In the genomic region with DNA sequence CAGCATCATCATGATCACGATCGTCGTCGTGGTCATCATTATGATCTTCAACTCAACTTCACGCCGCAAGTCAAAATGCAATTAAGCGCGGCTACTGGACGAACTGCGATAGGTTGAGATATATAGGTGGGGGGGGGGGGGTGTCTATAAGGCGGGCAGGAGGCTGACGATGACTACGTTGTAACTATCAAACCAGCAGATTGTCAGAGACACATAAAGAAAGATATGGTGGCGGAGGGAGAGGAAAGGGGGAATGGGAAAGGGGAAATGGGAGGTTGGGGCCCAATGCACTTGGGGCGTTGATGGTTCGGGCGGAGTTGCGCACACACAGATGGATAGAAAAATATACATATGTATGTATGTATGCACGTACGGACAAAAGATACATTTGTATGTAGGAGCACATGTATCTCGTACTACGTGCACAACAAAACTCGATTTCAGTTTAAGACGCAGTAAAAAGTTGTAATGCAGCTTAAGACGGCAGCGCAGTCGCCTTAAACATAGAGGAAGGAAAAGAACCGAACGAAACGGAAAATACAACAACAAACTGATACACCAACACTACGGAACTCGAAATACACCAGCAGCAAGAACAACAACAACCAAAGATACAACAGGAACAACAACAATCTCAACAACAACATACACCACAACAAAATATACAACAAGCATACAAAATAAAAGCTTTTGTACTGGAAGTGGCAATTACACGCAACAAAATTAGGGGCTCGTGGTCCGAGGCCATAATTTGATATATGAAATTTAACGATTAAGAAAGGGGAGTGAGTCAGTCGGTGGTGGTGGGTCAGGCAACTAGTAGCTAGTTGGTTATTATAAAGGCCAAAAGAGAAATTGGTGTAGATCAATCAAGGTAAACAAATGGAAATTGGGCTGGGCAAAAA, we compare ENCODE assay signal across 5 fruit fly cellular contexts.
TF ChIP-seq lines count a peak whose summit lies in the region.

No protein-coding gene starts in this region.

- no peak for TF ChIP-seq CTCF in whole organism, embryonic (GFP tag; optimal IDR thresholded peaks at IDR 0.05; lab: Kevin White, UChicago)

TF ChIP-seq in whole organism, 6 proteins besides CTCF, POLR2A, EP300 and RAD21:
- TF ChIP-seq usp (GFP tag; optimal IDR thresholded peaks at IDR 0.05; lab: Kevin White, UChicago): no peak
- TF ChIP-seq EcR (GFP tag; optimal IDR thresholded peaks at IDR 0.05; lab: Kevin White, UChicago): peak in 1 of 2 experiments; percentile 68
- TF ChIP-seq pan (optimal IDR thresholded peaks at IDR 0.05; lab: Kevin White, UChicago): no peak
- no peak for TF ChIP-seq CG8478 (optimal IDR thresholded peaks at IDR 0.05; lab: Kevin White, UChicago)
- TF ChIP-seq Dll (optimal IDR thresholded peaks at IDR 0.05; lab: Kevin White, UChicago): peak; percentile 16
- no peak for TF ChIP-seq psq (optimal IDR thresholded peaks at IDR 0.05; lab: Kevin White, UChicago)

TF ChIP-seq in whole organism, embryonic, 481 proteins besides CTCF, POLR2A, EP300 and RAD21 (continues in another document):
- no peak for TF ChIP-seq CG17328 (GFP tag; IDR thresholded peaks at IDR 0.05; lab: Robert Waterston, UW)
- no peak for TF ChIP-seq Atf-2 (GFP tag; optimal IDR thresholded peaks at IDR 0.05; lab: Kevin White, UChicago)
- no peak for TF ChIP-seq CG10431 (GFP tag; optimal IDR thresholded peaks at IDR 0.05; lab: Kevin White, UChicago)
- peak; percentile 78 for TF ChIP-seq kni (GFP tag; optimal IDR thresholded peaks at IDR 0.05; lab: Kevin White, UChicago)
- peak; percentile 69 for TF ChIP-seq cg (GFP tag; optimal IDR thresholded peaks at IDR 0.05; lab: Kevin White, UChicago)
- no peak for TF ChIP-seq wor (GFP tag; IDR thresholded peaks at IDR 0.05; lab: Robert Waterston, UW)
- no peak for TF ChIP-seq CG17568 (GFP tag; optimal IDR thresholded peaks at IDR 0.05; lab: Kevin White, UChicago)
- no peak for TF ChIP-seq Bdp1 (GFP tag; optimal IDR thresholded peaks at IDR 0.05; lab: Kevin White, UChicago)
- no peak for TF ChIP-seq Asciz (GFP tag; optimal IDR thresholded peaks at IDR 0.05; lab: Kevin White, UChicago)
- TF ChIP-seq nerfin-2 (GFP tag; IDR thresholded peaks at IDR 0.05; lab: Robert Waterston, UW; ENCODE audit: partially characterized antibody): no peak
- no peak for TF ChIP-seq CG6272 (GFP tag; IDR thresholded peaks at IDR 0.05; lab: Robert Waterston, UW)
- peak; percentile 44 for TF ChIP-seq corto (GFP tag; optimal IDR thresholded peaks at IDR 0.05; lab: Kevin White, UChicago)
- no peak for TF ChIP-seq Six4 (GFP tag; optimal IDR thresholded peaks at IDR 0.05; lab: Kevin White, UChicago)
- TF ChIP-seq sens (GFP tag; lab: Kevin White, UChicago): peak; percentile 51
- TF ChIP-seq otp (GFP tag; IDR thresholded peaks at IDR 0.05; lab: Robert Waterston, UW): 0 out of 3 replicates have a peak, but pooled peaks have one; percentile 36
- TF ChIP-seq CG7271 (tag; optimal IDR thresholded peaks at IDR 0.05; lab: Kevin White, UChicago): no peak
- TF ChIP-seq CG2875 (GFP tag; optimal IDR thresholded peaks at IDR 0.05; lab: Kevin White, UChicago): no peak
- TF ChIP-seq dimm (GFP tag; IDR thresholded peaks at IDR 0.05; lab: Robert Waterston, UW): 0 out of 2 replicates have a peak, but pooled peaks have one; percentile 29
- no peak for TF ChIP-seq cwo (GFP tag; optimal IDR thresholded peaks at IDR 0.05; lab: Kevin White, UChicago)

TF ChIP-seq in whole organism, prepupa, 60 proteins besides CTCF, POLR2A, EP300 and RAD21 (continues in another document):
- TF ChIP-seq Ets96B (tag; optimal IDR thresholded peaks at IDR 0.05; lab: Kevin White, UChicago) (no peak), Gug (GFP tag; IDR thresholded peaks at IDR 0.05; lab: Robert Waterston, UW) (no peak), ss (GFP tag; optimal IDR thresholded peaks at IDR 0.05; lab: Kevin White, UChicago) (no peak), dsx (GFP tag; optimal IDR thresholded peaks at IDR 0.05; lab: Kevin White, UChicago; ENCODE audit: poor library complexity, severe bottlenecking) (peak; percentile 87), CG16779 (tag; optimal IDR thresholded peaks at IDR 0.05; lab: Kevin White, UChicago) (no peak), CG32006 (GFP tag; optimal IDR thresholded peaks at IDR 0.05; lab: Kevin White, UChicago) (no peak), vri (GFP tag; optimal IDR thresholded peaks at IDR 0.05; lab: Kevin White, UChicago) (no peak), CG6808 (GFP tag; optimal IDR thresholded peaks at IDR 0.05; lab: Kevin White, UChicago) (no peak), Hr4 (GFP tag; optimal IDR thresholded peaks at IDR 0.05; lab: Kevin White, UChicago) (peak; percentile 42), acj6 (GFP tag; optimal IDR thresholded peaks at IDR 0.05; lab: Kevin White, UChicago) (no peak), CG8319 (GFP tag; optimal IDR thresholded peaks at IDR 0.05; lab: Kevin White, UChicago) (no peak), CG4318 (GFP tag; optimal IDR thresholded peaks at IDR 0.05; lab: Kevin White, UChicago) (peak; percentile 8), Lpt (GFP tag; optimal IDR thresholded peaks at IDR 0.05; lab: Kevin White, UChicago) (no peak), CG15336 (GFP tag; IDR thresholded peaks at IDR 0.05; lab: Robert Waterston, UW) (no peak), Sox102F (GFP tag; optimal IDR thresholded peaks at IDR 0.05; lab: Kevin White, UChicago) (peak; percentile 28), salr (GFP tag; optimal IDR thresholded peaks at IDR 0.05; lab: Kevin White, UChicago) (peak in 1 of 2 experiments; percentile 19), CG9139 (GFP tag; optimal IDR thresholded peaks at IDR 0.05; lab: Kevin White, UChicago) (no peak), CG11902 (GFP tag; optimal IDR thresholded peaks at IDR 0.05; lab: Kevin White, UChicago) (no peak), Eip93F (GFP tag; optimal IDR thresholded peaks at IDR 0.05; lab: Kevin White, UChicago) (no peak)

TF ChIP-seq in whole organism, pupa, 21 proteins besides CTCF, POLR2A, EP300 and RAD21 (continues in another document):
- TF ChIP-seq Snoo (tag; optimal IDR thresholded peaks at IDR 0.05; lab: Kevin White, UChicago): no peak
- peak; percentile 13; the same call in 1 of the 2 replicates for TF ChIP-seq Ets98B (GFP tag; IDR thresholded peaks at IDR 0.05; lab: Robert Waterston, UW)
- no peak for TF ChIP-seq D1 (tag; optimal IDR thresholded peaks at IDR 0.05; lab: Kevin White, UChicago)
- TF ChIP-seq CG4496 (GFP tag; IDR thresholded peaks at IDR 0.05; lab: Robert Waterston, UW): 0 out of 3 replicates have a peak, but pooled peaks have one; percentile 27
- peak; percentile 29 for TF ChIP-seq CG34367 (tag; optimal IDR thresholded peaks at IDR 0.05; lab: Kevin White, UChicago)
- peak; percentile 23 for TF ChIP-seq CG17806 (tag; optimal IDR thresholded peaks at IDR 0.05; lab: Kevin White, UChicago)
- no peak for TF ChIP-seq Pif1B (GFP tag; optimal IDR thresholded peaks at IDR 0.05; lab: Kevin White, UChicago)
- peak; percentile 37 for TF ChIP-seq Pif1A (GFP tag; optimal IDR thresholded peaks at IDR 0.05; lab: Kevin White, UChicago)
- TF ChIP-seq CG12605 (GFP tag; IDR thresholded peaks at IDR 0.05; lab: Robert Waterston, UW): no peak; the same call in 1 of the 2 replicates
- TF ChIP-seq EcR (GFP tag; optimal IDR thresholded peaks at IDR 0.05; lab: Kevin White, UChicago): peak; percentile 86
- TF ChIP-seq CG15710 (tag; optimal IDR thresholded peaks at IDR 0.05; lab: Kevin White, UChicago): peak; percentile 21
- peak; percentile 8 for TF ChIP-seq CG8301 (tag; optimal IDR thresholded peaks at IDR 0.05; lab: Kevin White, UChicago)
- TF ChIP-seq fd96Ca (GFP tag; IDR thresholded peaks at IDR 0.05; lab: Robert Waterston, UW): peak; percentile 51; the same call in 1 of the 3 replicates
- TF ChIP-seq CG14655 (GFP tag; optimal IDR thresholded peaks at IDR 0.05; lab: Kevin White, UChicago): no peak
- no peak for TF ChIP-seq CG10348 (GFP tag; IDR thresholded peaks at IDR 0.05; lab: Robert Waterston, UW)
- TF ChIP-seq gl (tag; optimal IDR thresholded peaks at IDR 0.05; lab: Kevin White, UChicago): no peak
- no peak for TF ChIP-seq CG13204 (GFP tag; optimal IDR thresholded peaks at IDR 0.05; lab: Kevin White, UChicago)
- peak; percentile 22; the same call in 1 of the 2 replicates for TF ChIP-seq CG32121 (GFP tag; IDR thresholded peaks at IDR 0.05; lab: Robert Waterston, UW)
- peak; percentile 26 for TF ChIP-seq CG8159 (tag; optimal IDR thresholded peaks at IDR 0.05; lab: Kevin White, UChicago)
- TF ChIP-seq rn (GFP tag; IDR thresholded peaks at IDR 0.05; lab: Robert Waterston, UW): peak; percentile 32; the same call in 1 of the 2 replicates

TF ChIP-seq in whole organism, wandering third instar larva, 38 proteins besides CTCF, POLR2A, EP300 and RAD21:
- TF ChIP-seq h (GFP tag; optimal IDR thresholded peaks at IDR 0.05; lab: Kevin White, UChicago): no peak
- TF ChIP-seq brk (GFP tag; optimal IDR thresholded peaks at IDR 0.05; lab: Kevin White, UChicago): peak; percentile 1
- no peak for TF ChIP-seq Hnf4 (GFP tag; optimal IDR thresholded peaks at IDR 0.05; lab: Kevin White, UChicago)
- no peak for TF ChIP-seq Jra (GFP tag; optimal IDR thresholded peaks at IDR 0.05; lab: Kevin White, UChicago)
- TF ChIP-seq woc (GFP tag; optimal IDR thresholded peaks at IDR 0.05; lab: Kevin White, UChicago): peak; percentile 65
- TF ChIP-seq Dfd (GFP tag; optimal IDR thresholded peaks at IDR 0.05; lab: Kevin White, UChicago): peak; percentile 53
- no peak for TF ChIP-seq CG32264 (GFP tag; optimal IDR thresholded peaks at IDR 0.05; lab: Kevin White, UChicago)
- TF ChIP-seq Sp1 (GFP tag; optimal IDR thresholded peaks at IDR 0.05; lab: Kevin White, UChicago): no peak
- no peak for TF ChIP-seq jim (GFP tag; optimal IDR thresholded peaks at IDR 0.05; lab: Kevin White, UChicago)
- TF ChIP-seq Hr78 (GFP tag; optimal IDR thresholded peaks at IDR 0.05; lab: Kevin White, UChicago): no peak
- TF ChIP-seq Myc (optimal IDR thresholded peaks at IDR 0.05; lab: Kevin White, UChicago): no peak
- peak; percentile 4 for TF ChIP-seq psq (GFP tag; optimal IDR thresholded peaks at IDR 0.05; lab: Kevin White, UChicago)
